Fruit fly (Drosophila melanogaster) whole organism, pupa: ENCODE results near the gene CG33912.

Experiments
- CG10348 ChIP-seq: fragments of 200-800 bp; sonication (Bioruptor generic); IDR thresholded peaks from 2 replicates; pipeline ENCODE4 v1.3.6; 2022; ENCODE audit warnings: missing biosample characterization, missing genetic modification characterization
- CG12605 ChIP-seq: fragments of 200-800 bp; sonication (Bioruptor generic); IDR thresholded peaks from 2 replicates; pipeline ENCODE4 v1.3.6; 2022; ENCODE audit warnings: missing biosample characterization, missing genetic modification characterization
- CG13204 ChIP-seq: fragments of 200-800 bp; sonication (Bioruptor generic); optimal IDR thresholded peaks from 2 replicates; lab custom pipeline; 2018; ENCODE audit warnings: missing biosample characterization, mild to moderate bottlenecking, missing genetic modification characterization, moderate library complexity
- CG14655 ChIP-seq: fragments of 200-800 bp; sonication (Bioruptor generic); optimal IDR thresholded peaks from 3 replicates; lab custom pipeline; 2017; ENCODE audit warnings: mild to moderate bottlenecking, missing biosample characterization, missing genetic modification reagents, missing genetic modification characterization
- CG15710 ChIP-seq: fragments of 200-800 bp; sonication (Bioruptor generic); optimal IDR thresholded peaks from 2 replicates; lab custom pipeline; 2018; ENCODE audit warnings: missing biosample characterization, mild to moderate bottlenecking, missing genetic modification characterization, moderate library complexity
- CG17806 ChIP-seq: fragments of 200-800 bp; sonication (Bioruptor generic); optimal IDR thresholded peaks from 2 replicates; lab custom pipeline; 2018; ENCODE audit warnings: missing biosample characterization, mild to moderate bottlenecking, missing genetic modification characterization, moderate library complexity
- CG32121 ChIP-seq: fragments of 200-800 bp; sonication (Bioruptor generic); IDR thresholded peaks from 2 replicates; pipeline ENCODE4 v1.3.6; 2022; ENCODE audit warnings: missing biosample characterization, missing genetic modification characterization
- CG34367 ChIP-seq: fragments of 200-800 bp; sonication (Bioruptor generic); optimal IDR thresholded peaks from 2 replicates; lab custom pipeline; 2018; ENCODE audit warnings: missing biosample characterization, mild to moderate bottlenecking, missing genetic modification characterization
- CG4496 ChIP-seq: fragments of 200-800 bp; sonication (Bioruptor generic); IDR thresholded peaks from 3 replicates; pipeline ENCODE4 v1.3.6; 2022; ENCODE audit warnings: missing biosample characterization, missing genetic modification characterization
- CG8159 ChIP-seq: fragments of 200-800 bp; sonication (Bioruptor generic); optimal IDR thresholded peaks from 3 replicates; lab custom pipeline; 2018; ENCODE audit warnings: missing biosample characterization, mild to moderate bottlenecking, missing genetic modification characterization, moderate library complexity
- CG8301 ChIP-seq: fragments of 200-800 bp; sonication (Bioruptor generic); optimal IDR thresholded peaks from 2 replicates; lab custom pipeline; 2018; ENCODE audit warnings: missing biosample characterization, mild to moderate bottlenecking, missing genetic modification characterization
- CG9948 ChIP-seq: fragments of 200-800 bp; sonication (Bioruptor generic); optimal IDR thresholded peaks from 2 replicates; lab custom pipeline; 2018; ENCODE audit warnings: missing biosample characterization, mild to moderate bottlenecking, missing genetic modification characterization, moderate library complexity
- D1 ChIP-seq: fragments of 200-800 bp; sonication (Bioruptor generic); optimal IDR thresholded peaks from 2 replicates; lab custom pipeline; 2018; ENCODE audit warnings: missing biosample characterization, mild to moderate bottlenecking, missing genetic modification characterization, moderate library complexity
- EcR ChIP-seq: fragments of 200-800 bp; sonication (Bioruptor generic); optimal IDR thresholded peaks from 3 replicates; lab custom pipeline; 2019; ENCODE audit warnings: missing biosample characterization, missing genetic modification characterization, mild to moderate bottlenecking, moderate library complexity, missing genetic modification reagents
- Ets98B ChIP-seq: fragments of 200-800 bp; sonication (Bioruptor generic); IDR thresholded peaks from 2 replicates; pipeline ENCODE4 v1.3.6; 2022; ENCODE audit warnings: missing biosample characterization, missing genetic modification characterization
- Pif1A ChIP-seq: fragments of 200-800 bp; sonication (Bioruptor generic); optimal IDR thresholded peaks from 3 replicates; lab custom pipeline; 2016; ENCODE audit warnings: missing biosample characterization, missing genetic modification characterization
- Pif1B ChIP-seq: fragments of 200-800 bp; sonication (Bioruptor generic); optimal IDR thresholded peaks from 3 replicates; lab custom pipeline; 2016; ENCODE audit warnings: missing biosample characterization, missing genetic modification characterization
- Snoo ChIP-seq: fragments of 200-800 bp; sonication (Bioruptor generic); optimal IDR thresholded peaks from 3 replicates; lab custom pipeline; 2017; ENCODE audit warnings: missing biosample characterization, mild to moderate bottlenecking, missing genetic modification characterization, inconsistent platforms
- fd96Ca ChIP-seq: fragments of 200-800 bp; sonication (Bioruptor generic); IDR thresholded peaks from 3 replicates; pipeline ENCODE4 v1.3.6; 2022; ENCODE audit warnings: missing biosample characterization, missing genetic modification characterization
- gl ChIP-seq: fragments of 200-800 bp; sonication (Bioruptor generic); optimal IDR thresholded peaks from 2 replicates; lab custom pipeline; 2018; ENCODE audit warnings: missing biosample characterization, mild to moderate bottlenecking, missing genetic modification characterization
- rn ChIP-seq: fragments of 200-800 bp; sonication (Bioruptor generic); IDR thresholded peaks from 2 replicates; pipeline ENCODE4 v1.3.6; 2022; ENCODE audit warnings: missing biosample characterization, missing genetic modification characterization

CG33912 gene

DNA sequence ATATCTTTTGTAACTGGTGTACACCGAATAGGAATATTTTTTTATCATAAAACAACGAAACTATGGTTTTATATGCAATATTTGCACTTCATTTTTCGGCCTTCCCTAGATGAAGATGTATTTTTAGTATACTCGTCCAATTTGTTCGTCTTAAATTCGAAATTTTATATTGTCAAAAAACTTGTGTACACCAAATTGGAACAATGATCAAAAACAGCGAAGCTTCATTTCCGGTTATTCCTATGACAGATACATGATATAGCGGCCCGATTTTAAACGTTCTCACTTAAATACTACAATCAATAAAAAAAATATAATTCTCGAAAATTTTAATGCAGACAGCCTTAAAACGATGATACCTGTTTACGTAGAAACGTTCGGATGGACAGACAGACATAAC is 11.7 kb upstream of the CG33912 start:
- no peak for TF ChIP-seq Snoo
- TF ChIP-seq CG13204 (GFP tag; lab: Kevin White, UChicago), result no peak
- TF ChIP-seq gl (tag; lab: Kevin White, UChicago), result no peak
- no peak for TF ChIP-seq CG15710
- no peak for TF ChIP-seq Ets98B (GFP tag; lab: Robert Waterston, UW)
- no peak for TF ChIP-seq CG9948
- no peak for TF ChIP-seq CG4496 (GFP tag; lab: Robert Waterston, UW)
- TF ChIP-seq CG34367, result no peak
- no peak for TF ChIP-seq CG32121
- TF ChIP-seq CG12605, result no peak
- TF ChIP-seq CG10348 (GFP tag; lab: Robert Waterston, UW), result no peak
- no peak for TF ChIP-seq CG17806 (tag; lab: Kevin White, UChicago)
- no peak for TF ChIP-seq EcR
- no peak for TF ChIP-seq CG8159 (tag; lab: Kevin White, UChicago)
- no peak for TF ChIP-seq CG8301 (tag; lab: Kevin White, UChicago)
- TF ChIP-seq fd96Ca (GFP tag; lab: Robert Waterston, UW), result no peak
- no peak for TF ChIP-seq D1 (tag; lab: Kevin White, UChicago)
- TF ChIP-seq CG14655 (GFP tag; lab: Kevin White, UChicago), result no peak
- no peak for TF ChIP-seq Pif1A (GFP tag; lab: Kevin White, UChicago)
- TF ChIP-seq Pif1B (GFP tag; lab: Kevin White, UChicago), result no peak

DNA sequence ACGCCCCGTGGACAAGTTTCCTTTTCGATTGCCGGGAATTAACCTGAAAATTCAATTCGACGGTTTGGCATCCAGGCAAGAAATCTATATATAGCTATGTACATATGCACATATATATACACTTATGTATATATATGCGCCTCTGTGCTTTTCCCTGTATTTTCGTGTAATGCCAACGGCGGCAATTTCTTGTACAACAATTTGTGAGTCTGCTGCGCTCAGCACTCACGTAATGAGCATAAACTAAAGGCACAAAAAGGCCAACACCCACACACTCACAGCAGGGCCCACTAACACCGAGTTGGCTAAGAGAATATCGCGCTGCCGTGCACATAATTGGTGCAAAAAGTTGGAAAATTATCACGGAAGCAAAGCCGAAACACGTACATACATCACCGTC is 6.0 kb upstream of the CG33912 start:
- TF ChIP-seq CG14655 (GFP tag; lab: Kevin White, UChicago) (no peak), CG17806 (tag; lab: Kevin White, UChicago) (no peak), D1 (tag; lab: Kevin White, UChicago) (no peak), CG12605 (no peak), CG15710 (no peak), CG4496 (GFP tag; lab: Robert Waterston, UW) (no peak), CG8301 (tag; lab: Kevin White, UChicago) (no peak), fd96Ca (GFP tag; lab: Robert Waterston, UW) (no peak), CG8159 (tag; lab: Kevin White, UChicago) (no peak), CG10348 (GFP tag; lab: Robert Waterston, UW) (no peak), CG13204 (GFP tag; lab: Kevin White, UChicago) (no peak), Pif1B (GFP tag; lab: Kevin White, UChicago) (no peak)

DNA sequence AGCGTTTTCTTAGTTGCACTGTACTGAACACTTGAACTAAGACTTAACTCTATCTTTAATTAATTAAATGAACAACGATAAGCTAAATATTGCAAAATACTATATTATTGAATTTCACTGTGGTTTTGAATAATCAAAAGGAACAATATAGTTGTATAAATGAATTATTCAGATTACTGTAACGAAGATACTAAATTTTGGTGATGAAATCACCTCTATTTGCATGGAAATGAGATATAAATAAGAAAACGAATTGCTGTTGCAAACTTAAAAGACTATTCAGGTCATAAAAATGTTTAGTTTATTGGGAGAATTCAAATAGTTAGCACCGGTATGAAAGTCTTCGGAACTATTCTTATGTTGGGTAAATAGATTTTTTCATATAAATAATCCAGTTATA is 3.1 kb upstream of the CG33912 start, which contains the start of gene CG43251:
TSS of gene CG43251 (plus strand) at position 301 of the 400 bp plus-strand sequence.
- TF ChIP-seq Pif1A (GFP tag; lab: Kevin White, UChicago) (no peak), EcR (no peak), Snoo (no peak), CG8159 (tag; lab: Kevin White, UChicago) (no peak), CG17806 (tag; lab: Kevin White, UChicago) (no peak), D1 (tag; lab: Kevin White, UChicago) (no peak), CG34367 (no peak), gl (tag; lab: Kevin White, UChicago) (no peak), CG15710 (no peak), rn (GFP tag; lab: Robert Waterston, UW) (no peak), fd96Ca (GFP tag; lab: Robert Waterston, UW) (no peak), CG10348 (GFP tag; lab: Robert Waterston, UW) (no peak), CG4496 (GFP tag; lab: Robert Waterston, UW) (no peak), CG9948 (no peak), CG8301 (tag; lab: Kevin White, UChicago) (no peak), CG14655 (GFP tag; lab: Kevin White, UChicago) (no peak), Pif1B (GFP tag; lab: Kevin White, UChicago) (no peak), CG32121 (no peak)
- TF ChIP-seq, all 21 proteins: peak for 0

DNA sequence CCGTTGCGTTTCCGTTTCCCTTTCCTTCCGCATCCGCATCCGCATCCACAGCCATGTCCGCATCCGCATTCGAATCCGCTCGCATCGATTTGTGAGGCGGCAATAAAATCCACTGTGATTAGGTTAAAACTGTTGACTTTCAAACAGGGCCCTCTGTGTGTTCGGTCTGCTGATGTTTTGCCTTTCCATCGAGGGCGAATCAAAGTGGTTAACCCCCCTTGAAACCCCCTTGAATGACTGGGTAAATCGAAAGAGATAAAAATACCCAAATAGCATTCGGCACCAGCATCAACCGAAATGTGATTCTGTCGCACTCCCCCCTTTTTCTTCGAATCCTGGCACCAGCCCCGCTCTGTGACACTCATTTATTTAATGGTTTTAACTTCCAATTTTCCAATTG is 2.5 kb downstream of the CG33912 start:
- TF ChIP-seq EcR (no peak), CG15710 (no peak), CG12605 (no peak), CG4496 (GFP tag; lab: Robert Waterston, UW) (no peak)
- TF ChIP-seq, all 21 proteins: peak for 0

DNA sequence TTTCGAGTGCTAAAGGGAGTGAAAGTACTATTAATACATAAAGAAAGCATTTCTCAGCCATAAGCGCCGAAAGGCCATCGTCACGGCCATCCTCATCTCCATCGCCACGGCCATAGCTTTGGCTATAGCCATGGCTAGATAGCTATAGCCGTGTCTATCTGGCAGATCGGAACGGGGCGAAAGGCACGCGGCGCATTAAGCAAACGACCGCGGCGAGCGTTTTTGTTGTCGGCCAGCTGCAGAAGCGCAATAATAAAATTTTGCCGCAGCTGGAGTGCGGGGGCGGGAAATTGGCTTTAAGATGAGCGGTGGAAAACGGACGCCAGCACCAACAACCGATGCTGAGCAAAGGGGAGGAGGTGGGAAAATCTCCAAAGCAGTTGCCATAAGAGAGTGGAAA is 5.1 kb downstream of the CG33912 start:
- no peak for TF ChIP-seq D1 (tag; lab: Kevin White, UChicago)
- no peak for TF ChIP-seq rn (GFP tag; lab: Robert Waterston, UW)
- TF ChIP-seq fd96Ca (GFP tag; lab: Robert Waterston, UW), result no peak
- no peak for TF ChIP-seq CG10348 (GFP tag; lab: Robert Waterston, UW)
- no peak for TF ChIP-seq Pif1A (GFP tag; lab: Kevin White, UChicago)
- no peak for TF ChIP-seq CG4496 (GFP tag; lab: Robert Waterston, UW)
- no peak for TF ChIP-seq CG9948

DNA sequence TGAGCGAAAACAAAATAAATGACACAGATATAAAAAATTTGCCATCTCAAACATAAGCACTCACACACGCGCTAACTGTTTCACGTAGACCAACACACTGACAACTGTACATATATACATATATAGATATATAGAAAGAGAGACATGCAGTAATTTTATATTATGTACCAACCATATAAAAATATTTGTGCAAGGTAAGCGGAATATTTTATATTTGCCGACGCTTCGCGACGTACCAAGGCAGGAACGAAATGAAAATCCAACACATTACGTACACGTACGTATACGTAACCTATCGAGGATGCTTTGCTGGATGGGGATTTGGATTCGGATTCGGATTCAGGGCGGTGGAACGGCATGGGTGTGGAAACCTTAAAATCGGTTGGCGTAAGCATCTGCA is 6.9 kb downstream of the CG33912 start:
- no peak for TF ChIP-seq CG15710
- no peak for TF ChIP-seq EcR
- TF ChIP-seq CG14655 (GFP tag; lab: Kevin White, UChicago), result no peak
- TF ChIP-seq rn (GFP tag; lab: Robert Waterston, UW), result no peak
- TF ChIP-seq CG13204 (GFP tag; lab: Kevin White, UChicago), result no peak
- no peak for TF ChIP-seq CG12605
- no peak for TF ChIP-seq CG17806 (tag; lab: Kevin White, UChicago)
- no peak for TF ChIP-seq CG4496 (GFP tag; lab: Robert Waterston, UW)
